Worm (Caenorhabditis elegans) whole organism, L3 larva: ENCODE measurements around the gene tkt-1.

Experiments used
- ama-1 ChIP-seq: fragments of 150-350 bp; optimal IDR thresholded peaks from 2 replicates; lab custom pipeline; 2018
- ceh-9 ChIP-seq: sonication (generic microtip); optimal IDR thresholded peaks from 2 replicates; lab custom pipeline; 2018; ENCODE audit warnings: missing biosample characterization, missing genetic modification characterization
- fkh-10 ChIP-seq: sonication (generic microtip); optimal IDR thresholded peaks from 2 replicates; lab custom pipeline; 2017; ENCODE audit warnings: missing biosample characterization, missing genetic modification reagents, missing genetic modification characterization
- lin-15B ChIP-seq: fragments of 150-350 bp; optimal IDR thresholded peaks from 2 replicates; lab custom pipeline; 2014; ENCODE audit warnings: missing biosample characterization, missing genetic modification characterization
- mml-1 ChIP-seq: fragments of 150-350 bp; sonication (generic microtip); optimal IDR thresholded peaks from 3 replicates; lab custom pipeline; 2014; ENCODE audit warnings: missing biosample characterization, missing genetic modification characterization
- nhr-11 ChIP-seq: fragments of 150-350 bp; optimal IDR thresholded peaks from 2 replicates; lab custom pipeline; 2014; ENCODE audit warnings: missing biosample characterization, missing genetic modification characterization
- zag-1 ChIP-seq: fragments of 150-350 bp; optimal IDR thresholded peaks from 2 replicates; lab custom pipeline; 2014; ENCODE audit warnings: missing biosample characterization, missing genetic modification characterization
- ztf-11 ChIP-seq: fragments of 150-350 bp; optimal IDR thresholded peaks from 2 replicates; lab custom pipeline; 2014; ENCODE audit warnings: missing biosample characterization, missing genetic modification characterization
- ztf-4 ChIP-seq: fragments of 150-350 bp; optimal IDR thresholded peaks from 2 replicates; lab custom pipeline; 2014; ENCODE audit warnings: missing biosample characterization, missing genetic modification characterization

DNA sequence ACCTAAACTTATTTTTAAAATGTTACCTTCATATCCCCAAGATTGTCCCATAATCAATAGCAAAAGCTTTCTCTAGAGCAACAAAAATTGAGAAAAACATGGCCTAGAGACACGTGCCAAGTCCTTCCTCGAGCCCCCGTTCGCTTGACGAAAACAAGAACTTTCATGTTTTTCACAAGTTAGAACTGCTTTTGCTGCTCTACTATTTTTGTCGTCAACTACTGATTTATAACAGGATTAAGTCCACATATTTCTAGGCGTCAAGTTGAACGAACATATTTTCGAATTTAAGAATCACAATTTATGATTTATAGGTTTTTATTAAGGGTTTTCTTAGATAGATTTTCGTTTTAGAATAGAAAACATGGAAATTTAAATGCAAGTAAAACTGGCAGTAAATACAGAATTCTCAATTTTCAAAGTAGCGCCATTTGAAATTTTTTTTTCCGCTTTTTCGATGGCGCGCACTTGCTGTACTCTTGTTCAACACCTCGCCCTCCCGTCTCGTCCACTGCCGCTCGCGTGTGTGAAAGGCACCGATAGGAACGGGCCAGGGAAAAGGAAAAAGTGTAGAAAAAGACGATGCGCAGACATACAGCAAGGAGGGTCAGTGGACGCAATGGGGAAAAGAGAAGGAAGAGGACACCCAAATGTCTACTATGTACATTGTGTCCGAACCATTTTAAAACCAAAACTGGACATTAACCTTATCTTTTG is 40.9 kb downstream of the tkt-1 start, which contains the start of gene rad-51:
- TF ChIP-seq nhr-11 (no peak), ceh-9 (tag; lab: Kevin White, UChicago) (no peak), ztf-11 (no peak), lin-15B (tag; lab: Kevin White, UChicago) (peak; percentile 85), ama-1 (lab: Kevin White, UChicago) (no peak), zag-1 (tag; lab: Kevin White, UChicago) (no peak), fkh-10 (GFP tag; lab: Kevin White, UChicago) (no peak), mml-1 (no peak), ztf-4 (no peak)
